Worm (Caenorhabditis elegans) whole organism, L1 larva: ENCODE results near the gene T16A9.5.
A peak's percentile ranks its signal among the peaks of the same experiment; 100 is the strongest.

ENCODE experiments used
- C04F5.9 ChIP-seq: sonication (generic microtip); optimal IDR thresholded peaks from 2 replicates; lab custom pipeline; 2016; ENCODE audit warnings: missing genetic modification characterization, missing compliant biosample characterization
- C34B4.2 ChIP-seq: sonication (generic microtip); optimal IDR thresholded peaks from 2 replicates; lab custom pipeline; 2017; ENCODE audit warnings: mild to moderate bottlenecking, missing genetic modification characterization, missing compliant biosample characterization
- Y116A8C.19 ChIP-seq: sonication (generic microtip); optimal IDR thresholded peaks from 2 replicates; lab custom pipeline; 2016; ENCODE audit warnings: missing compliant biosample characterization, missing genetic modification characterization, borderline replicate concordance
- alr-1 ChIP-seq: fragments of 200-800 bp; sonication (Bioruptor generic); optimal IDR thresholded peaks from 2 replicates; lab custom pipeline; 2018; ENCODE audit warnings: borderline replicate concordance, mild to moderate bottlenecking, missing genetic modification characterization, missing compliant biosample characterization
- aly-2 ChIP-seq: fragments of 150-350 bp; optimal IDR thresholded peaks from 2 replicates; lab custom pipeline; 2014; ENCODE audit warnings: missing biosample characterization, missing genetic modification characterization
- blmp-1 ChIP-seq: fragments of 150-350 bp; optimal IDR thresholded peaks from 2 replicates; lab custom pipeline; 2014; ENCODE audit warnings: missing biosample characterization, missing genetic modification characterization
- ceh-63 ChIP-seq: fragments of 200-800 bp; sonication (Bioruptor generic); optimal IDR thresholded peaks from 2 replicates; lab custom pipeline; 2018; ENCODE audit warnings: mild to moderate bottlenecking, missing genetic modification characterization, missing compliant biosample characterization
- ceh-8 ChIP-seq: fragments of 200-800 bp; sonication (Bioruptor generic); optimal IDR thresholded peaks from 2 replicates; lab custom pipeline; 2018; ENCODE audit warnings: mild to moderate bottlenecking, missing genetic modification characterization, moderate library complexity, missing compliant biosample characterization
- ceh-82 ChIP-seq, 3 experiments: fragments of 150-350 bp in 1 of 3; sonication (generic microtip) in 2 of 3; optimal IDR thresholded peaks; 2 replicates each; lab custom pipeline; 2014 to 2017; ENCODE audit warnings: missing biosample characterization in 3 of 3, missing genetic modification characterization in 3 of 3
- ceh-88 ChIP-seq: fragments of 200-800 bp; sonication (Bioruptor generic); IDR thresholded peaks from 2 replicates; pipeline ENCODE4 v1.3.6; 2022; ENCODE audit warnings: missing genetic modification characterization, missing compliant biosample characterization
- ceh-90 ChIP-seq: sonication (generic microtip); optimal IDR thresholded peaks from 2 replicates; lab custom pipeline; 2016; ENCODE audit warnings: missing genetic modification characterization, missing compliant biosample characterization
- dpl-1 ChIP-seq, 3 experiments: fragments of 150-350 bp in 2 of 3; sonication (generic microtip) in 1 of 3; optimal IDR thresholded peaks; 2 replicates each; lab custom pipeline; 2014 to 2017; ENCODE audit warnings: missing biosample characterization in 3 of 3, missing genetic modification characterization in 3 of 3, missing genetic modification reagents in 3 of 3
- efl-1 ChIP-seq, 4 experiments: fragments of 150-350 bp; optimal IDR thresholded peaks in 3 of 4; peaks in 1 of 4; 1 replicate in 1 of 4; 2 replicates in 3 of 4; lab custom pipeline; 2014; ENCODE audit warnings: missing biosample characterization in 2 of 4, missing genetic modification characterization in 2 of 4, missing genetic modification reagents in 2 of 4
- egl-13 ChIP-seq: sonication (generic microtip); optimal IDR thresholded peaks from 2 replicates; lab custom pipeline; 2016; ENCODE audit warnings: missing genotype, missing genetic modification reagents, missing genetic modification characterization, missing compliant biosample characterization
- egl-27 ChIP-seq, 2 experiments: fragments of 150-350 bp in 1 of 2; sonication (generic microtip); optimal IDR thresholded peaks; 3 replicates each; lab custom pipeline; 2017 to 2018; ENCODE audit warnings: missing biosample characterization in 2 of 2, missing genetic modification characterization in 2 of 2, missing genetic modification reagents in 2 of 2
- elt-2 ChIP-seq: sonication (generic microtip); optimal IDR thresholded peaks from 2 replicates; lab custom pipeline; 2016; ENCODE audit warnings: missing genetic modification characterization, mild to moderate bottlenecking, inconsistent platforms, missing compliant biosample characterization, missing genetic modification reagents
- elt-3 ChIP-seq, 6 experiments: fragments of 150-350 bp in 1 of 6; sonication (generic microtip); optimal IDR thresholded peaks; 2 replicates each; lab custom pipeline; 2017 to 2018; ENCODE audit warnings: missing biosample characterization in 6 of 6, missing genetic modification characterization in 6 of 6, inconsistent platforms in 1 of 6
- ets-5 ChIP-seq: fragments of 200-800 bp; sonication (Bioruptor generic); IDR thresholded peaks from 2 replicates; pipeline ENCODE4 v1.3.6; 2022; ENCODE audit warnings: missing genetic modification characterization, missing compliant biosample characterization
- fkh-8 ChIP-seq: sonication (generic microtip); optimal IDR thresholded peaks from 2 replicates; lab custom pipeline; 2016; ENCODE audit warnings: mild to moderate bottlenecking, missing genetic modification characterization, missing compliant biosample characterization
- fos-1 ChIP-seq: fragments of 150-350 bp; optimal IDR thresholded peaks from 2 replicates; lab custom pipeline; 2014; ENCODE audit warnings: missing biosample characterization, missing genetic modification characterization
- hlh-17 ChIP-seq: fragments of 200-800 bp; sonication (Bioruptor generic); optimal IDR thresholded peaks from 2 replicates; lab custom pipeline; 2018; ENCODE audit warnings: missing genetic modification characterization, mild to moderate bottlenecking, missing compliant biosample characterization, moderate library complexity, borderline replicate concordance
- hpl-2 ChIP-seq: fragments of 150-350 bp; optimal IDR thresholded peaks from 2 replicates; lab custom pipeline; 2014; ENCODE audit warnings: missing biosample characterization, missing genetic modification reagents, missing genetic modification characterization
- irx-1 ChIP-seq: sonication (generic microtip); optimal IDR thresholded peaks from 2 replicates; lab custom pipeline; 2016; ENCODE audit warnings: missing genetic modification characterization, missing compliant biosample characterization
- isw-1 ChIP-seq: fragments of 200-800 bp; sonication (Bioruptor generic); IDR thresholded peaks from 2 replicates; pipeline ENCODE4 v1.3.6; 2022; ENCODE audit warnings: missing genetic modification characterization, missing compliant biosample characterization
- jun-1 ChIP-seq: fragments of 150-350 bp; optimal IDR thresholded peaks from 2 replicates; lab custom pipeline; 2014; ENCODE audit warnings: missing biosample characterization, missing genetic modification reagents, missing genetic modification characterization
- lin-13 ChIP-seq: fragments of 150-350 bp; optimal IDR thresholded peaks from 2 replicates; lab custom pipeline; 2014; ENCODE audit warnings: missing biosample characterization, missing genetic modification reagents, missing genetic modification characterization
- lin-35 ChIP-seq, 2 experiments: fragments of 150-350 bp; optimal IDR thresholded peaks; 2 replicates each; lab custom pipeline; 2014; ENCODE audit warnings: missing biosample characterization in 2 of 2, missing genetic modification characterization in 2 of 2, missing genetic modification reagents in 2 of 2
- lir-3 ChIP-seq: sonication (generic microtip); optimal IDR thresholded peaks from 2 replicates; lab custom pipeline; 2016; ENCODE audit warnings: mild to moderate bottlenecking, missing genetic modification characterization, moderate library complexity, missing compliant biosample characterization; ENCODE audit not compliant: poor library complexity
- mab-9 ChIP-seq: fragments of 200-800 bp; sonication (Bioruptor generic); IDR thresholded peaks from 2 replicates; pipeline ENCODE4 v1.3.6; 2022; ENCODE audit warnings: missing genetic modification reagents, missing genetic modification characterization, missing compliant biosample characterization
- mdl-1 ChIP-seq, 2 experiments: fragments of 150-350 bp; optimal IDR thresholded peaks; 2 replicates each; lab custom pipeline; 2014 to 2017; ENCODE audit warnings: missing biosample characterization in 2 of 2, missing genetic modification characterization in 2 of 2, inconsistent platforms in 1 of 2
- nhr-11 ChIP-seq: fragments of 150-350 bp; optimal IDR thresholded peaks from 2 replicates; lab custom pipeline; 2014; ENCODE audit warnings: missing biosample characterization, missing genetic modification characterization
- nhr-12 ChIP-seq: sonication (generic microtip); optimal IDR thresholded peaks from 2 replicates; lab custom pipeline; 2017; ENCODE audit warnings: missing biosample characterization, missing genetic modification characterization
- nhr-20 ChIP-seq: sonication (generic microtip); optimal IDR thresholded peaks from 2 replicates; lab custom pipeline; 2016; ENCODE audit warnings: mild to moderate bottlenecking, missing genetic modification characterization, missing compliant biosample characterization
- nhr-47 ChIP-seq: sonication (generic microtip); optimal IDR thresholded peaks from 2 replicates; lab custom pipeline; 2016; ENCODE audit warnings: mild to moderate bottlenecking, missing genetic modification characterization, moderate library complexity, missing compliant biosample characterization
- nhr-71 ChIP-seq: sonication (generic microtip); optimal IDR thresholded peaks from 2 replicates; lab custom pipeline; 2016; ENCODE audit warnings: mild to moderate bottlenecking, missing genetic modification characterization, moderate library complexity, missing compliant biosample characterization
- nhr-76 ChIP-seq: sonication (generic microtip); optimal IDR thresholded peaks from 2 replicates; lab custom pipeline; 2017; ENCODE audit warnings: missing biosample characterization, missing genetic modification characterization
- nhr-77 ChIP-seq: fragments of 150-350 bp; optimal IDR thresholded peaks from 2 replicates; lab custom pipeline; 2014; ENCODE audit warnings: missing biosample characterization, missing genetic modification characterization
- nhr-84 ChIP-seq: sonication (generic microtip); optimal IDR thresholded peaks from 2 replicates; lab custom pipeline; 2017; ENCODE audit warnings: missing biosample characterization, missing genetic modification characterization
- nhr-85 ChIP-seq: sonication (generic microtip); peaks from one replicate; lab custom pipeline; 2016; ENCODE audit warnings: missing genetic modification characterization, inconsistent platforms, missing compliant biosample characterization
- pag-3 ChIP-seq: sonication (generic microtip); optimal IDR thresholded peaks from 2 replicates; lab custom pipeline; 2017; ENCODE audit warnings: missing genetic modification characterization, mild to moderate bottlenecking, missing compliant biosample characterization, antibody characterized with exemption, borderline replicate concordance; ENCODE audit not compliant: insufficient read depth
- pqm-1 ChIP-seq: sonication (generic microtip); optimal IDR thresholded peaks from 3 replicates; lab custom pipeline; 2017; ENCODE audit warnings: missing biosample characterization, missing genetic modification characterization
- rnt-1 ChIP-seq: sonication (generic microtip); optimal IDR thresholded peaks from 2 replicates; lab custom pipeline; 2016; ENCODE audit warnings: mild to moderate bottlenecking, missing genetic modification characterization, moderate library complexity, missing compliant biosample characterization
- skn-1 ChIP-seq: fragments of 150-350 bp; optimal IDR thresholded peaks from 2 replicates; lab custom pipeline; 2014; ENCODE audit warnings: missing biosample characterization, missing genetic modification characterization
- snpc-4 ChIP-seq: fragments of 150-350 bp; optimal IDR thresholded peaks from 2 replicates; lab custom pipeline; 2014; ENCODE audit warnings: missing biosample characterization, missing genetic modification characterization
- snu-23 ChIP-seq: sonication (generic microtip); optimal IDR thresholded peaks from 2 replicates; lab custom pipeline; 2016; ENCODE audit warnings: missing genetic modification characterization, missing compliant biosample characterization
- sptf-1 ChIP-seq: fragments of 150-350 bp; optimal IDR thresholded peaks from 2 replicates; lab custom pipeline; 2014; ENCODE audit warnings: missing biosample characterization, missing genetic modification characterization
- tbx-2 ChIP-seq: sonication (generic microtip); optimal IDR thresholded peaks from 2 replicates; lab custom pipeline; 2016; ENCODE audit warnings: missing genetic modification characterization, missing compliant biosample characterization
- unc-30 ChIP-seq: sonication (generic microtip); optimal IDR thresholded peaks from 2 replicates; lab custom pipeline; 2017; ENCODE audit warnings: missing biosample characterization, missing genetic modification characterization
- unc-62 ChIP-seq: fragments of 150-350 bp; optimal IDR thresholded peaks from 2 replicates; lab custom pipeline; 2014; ENCODE audit warnings: missing biosample characterization, missing genetic modification reagents, missing genetic modification characterization
- unc-86 ChIP-seq: sonication (generic microtip); optimal IDR thresholded peaks from 2 replicates; lab custom pipeline; 2016; ENCODE audit warnings: missing genetic modification characterization, missing compliant biosample characterization
- xbp-1 ChIP-seq: sonication (generic microtip); optimal IDR thresholded peaks from 2 replicates; lab custom pipeline; 2016; ENCODE audit warnings: missing genetic modification characterization, missing compliant biosample characterization
- zag-1 ChIP-seq: fragments of 150-350 bp; optimal IDR thresholded peaks from 2 replicates; lab custom pipeline; 2014; ENCODE audit warnings: missing biosample characterization, missing genetic modification characterization

T16A9.5 gene

DNA sequence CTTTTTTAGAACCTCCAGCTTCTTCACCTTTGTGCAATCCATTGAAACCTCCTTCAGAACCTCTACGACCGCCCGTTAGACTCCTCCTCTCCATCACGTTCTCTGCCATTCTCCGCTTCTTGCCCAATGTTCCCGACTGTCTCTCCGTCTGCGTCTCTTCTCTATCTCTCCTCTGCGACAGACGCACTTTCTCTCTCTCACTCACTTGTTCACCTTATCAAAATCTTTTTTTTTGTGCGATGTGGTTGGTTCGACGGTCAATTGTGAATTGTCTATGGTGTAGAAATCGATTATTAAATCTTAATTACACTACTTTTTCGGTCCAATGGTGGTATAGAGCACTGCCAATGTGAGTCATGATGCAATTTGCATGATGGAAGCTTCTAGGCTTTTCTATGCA is 21.6 kb downstream of the T16A9.5 start, which contains the start of gene atfs-1:
TSS of gene atfs-1 (plus strand) at position 213 of the 400 bp plus-strand sequence.
- no peak for TF ChIP-seq ets-5
- peak; percentile 3 for TF ChIP-seq skn-1 (tag; lab: Kevin White, UChicago)
- TF ChIP-seq pqm-1: no peak
- peak; percentile 52 for TF ChIP-seq xbp-1 (tag; lab: Kevin White, UChicago)
- no peak for TF ChIP-seq hlh-17
- no peak for TF ChIP-seq ceh-90 (tag; lab: Kevin White, UChicago)
- peak; percentile 47 for TF ChIP-seq aly-2 (tag; lab: Kevin White, UChicago)
- no peak for TF ChIP-seq ceh-8 (GFP tag; lab: Kevin White, UChicago)
- TF ChIP-seq unc-30 (tag; lab: Kevin White, UChicago): no peak
- TF ChIP-seq ceh-63 (GFP tag; lab: Kevin White, UChicago): no peak
- TF ChIP-seq rnt-1 (tag; lab: Kevin White, UChicago): peak; percentile 83
- TF ChIP-seq nhr-71 (tag; lab: Kevin White, UChicago): peak; percentile 87
- no peak for TF ChIP-seq pag-3 (tag; lab: Kevin White, UChicago)
- TF ChIP-seq dpl-1 (GFP tag; optimal IDR thresholded peaks at IDR 0.05; lab: Kevin White, UChicago): peak in 2 of 3 experiments; percentile 36 to 43
- TF ChIP-seq unc-62 (GFP tag; lab: Kevin White, UChicago): no peak
- TF ChIP-seq zag-1 (tag; lab: Kevin White, UChicago): no peak
- TF ChIP-seq nhr-47 (tag; lab: Kevin White, UChicago): peak; percentile 72
- TF ChIP-seq C34B4.2 (tag; lab: Kevin White, UChicago): no peak
- peak in 1 of 2 experiments; percentile 6 for TF ChIP-seq egl-27 (tag; optimal IDR thresholded peaks at IDR 0.05; lab: Kevin White, UChicago)
- no peak for TF ChIP-seq snpc-4 (tag; lab: Kevin White, UChicago)
- peak; percentile 86 for TF ChIP-seq snu-23 (GFP tag; lab: Kevin White, UChicago)
- TF ChIP-seq nhr-20: peak; percentile 82
- TF ChIP-seq irx-1 (tag; lab: Kevin White, UChicago): no peak
- no peak for TF ChIP-seq sptf-1
- no peak for TF ChIP-seq C04F5.9 (tag; lab: Kevin White, UChicago)
- peak in 1 of 6 experiments; percentile 36 for TF ChIP-seq elt-3 (tag; optimal IDR thresholded peaks at IDR 0.05; lab: Kevin White, UChicago)
- no peak for TF ChIP-seq unc-86 (tag; lab: Kevin White, UChicago)
- no peak for TF ChIP-seq Y116A8C.19 (tag; lab: Kevin White, UChicago)
- TF ChIP-seq blmp-1 (tag; lab: Kevin White, UChicago): peak; percentile 99
- peak; percentile 67 for TF ChIP-seq tbx-2 (tag; lab: Kevin White, UChicago)
- peak in 2 of 3 experiments; percentile 57 to 67 for TF ChIP-seq ceh-82 (tag; optimal IDR thresholded peaks at IDR 0.05; lab: Kevin White, UChicago)
- no peak for TF ChIP-seq hpl-2
- peak; percentile 64 to 75 for TF ChIP-seq efl-1 (optimal IDR thresholded peaks at IDR 0.05; lab: Kevin White, UChicago)
- peak; percentile 27 to 85 for TF ChIP-seq efl-1 (GFP tag; optimal IDR thresholded peaks at IDR 0.05 in 1 of 2; lab: Kevin White, UChicago)
- no peak for TF ChIP-seq nhr-76 (tag; lab: Kevin White, UChicago)
- no peak for TF ChIP-seq lir-3 (tag; lab: Kevin White, UChicago)
- no peak for TF ChIP-seq alr-1 (tag; lab: Kevin White, UChicago)
- TF ChIP-seq nhr-77 (tag; lab: Kevin White, UChicago): peak; percentile 63
- peak in 1 of 2 experiments; percentile 68 for TF ChIP-seq mdl-1 (tag; optimal IDR thresholded peaks at IDR 0.05; lab: Kevin White, UChicago)
- TF ChIP-seq elt-2 (tag; lab: Kevin White, UChicago): peak; percentile 66
- peak; percentile 70 for TF ChIP-seq jun-1 (tag; lab: Kevin White, UChicago)
- peak; percentile 78 for TF ChIP-seq nhr-85 (tag; lab: Kevin White, UChicago)
- TF ChIP-seq lin-35 (GFP tag; optimal IDR thresholded peaks at IDR 0.05; lab: Kevin White, UChicago): peak; percentile 55 to 78
- no peak for TF ChIP-seq nhr-84
- no peak for TF ChIP-seq nhr-12 (tag; lab: Kevin White, UChicago)
- TF ChIP-seq fkh-8 (tag; lab: Kevin White, UChicago): peak; percentile 10
- TF ChIP-seq isw-1 (GFP tag; lab: Robert Waterston, UW): no peak
- TF ChIP-seq mab-9 (GFP tag; lab: Robert Waterston, UW): 0 out of 2 replicates have a peak, but pooled peaks have one; percentile 19
- TF ChIP-seq egl-13 (tag; lab: Kevin White, UChicago): no peak
- TF ChIP-seq fos-1 (tag; lab: Kevin White, UChicago): peak; percentile 21
- no peak for TF ChIP-seq ceh-88 (GFP tag; lab: Robert Waterston, UW)
- TF ChIP-seq lin-13 (GFP tag; lab: Kevin White, UChicago): peak; percentile 51
- no peak for TF ChIP-seq nhr-11 (tag; lab: Kevin White, UChicago)
